Worm (Caenorhabditis elegans) whole organism, L3 larva: Measurements from ENCODE around the gene lgc-55.

ENCODE experiments used
- ceh-16 ChIP-seq: sonication (generic microtip); optimal IDR thresholded peaks from 2 replicates; lab custom pipeline; 2017; ENCODE audit warnings: missing biosample characterization, missing genetic modification characterization
- egl-27 ChIP-seq: sonication (generic microtip); optimal IDR thresholded peaks from 4 replicates; lab custom pipeline; 2017; ENCODE audit warnings: missing biosample characterization, missing genetic modification reagents, missing genetic modification characterization
- elt-1 ChIP-seq: fragments of 150-350 bp; optimal IDR thresholded peaks from 2 replicates; lab custom pipeline; 2014; ENCODE audit warnings: missing biosample characterization, missing genetic modification characterization
- lin-39 ChIP-seq: fragments of 150-350 bp; optimal IDR thresholded peaks from 2 replicates; lab custom pipeline; 2018; ENCODE audit warnings: missing biosample characterization, missing genetic modification reagents, missing genetic modification characterization
- lsy-12 ChIP-seq: sonication (generic microtip); optimal IDR thresholded peaks from 2 replicates; lab custom pipeline; 2016; ENCODE audit warnings: mild to moderate bottlenecking, missing genetic modification characterization, missing compliant biosample characterization
- mdl-1 ChIP-seq: fragments of 150-350 bp; optimal IDR thresholded peaks from 2 replicates; lab custom pipeline; 2014; ENCODE audit warnings: missing biosample characterization, missing genetic modification characterization
- nhr-25 ChIP-seq: sonication (generic microtip); optimal IDR thresholded peaks from 2 replicates; lab custom pipeline; 2017; ENCODE audit warnings: missing biosample characterization, missing genetic modification characterization
- nhr-67 ChIP-seq: fragments of 150-350 bp; optimal IDR thresholded peaks from 2 replicates; lab custom pipeline; 2014; ENCODE audit warnings: missing biosample characterization, missing genetic modification characterization
- unc-62 ChIP-seq: fragments of 150-350 bp; sonication (generic microtip); optimal IDR thresholded peaks from 4 replicates; lab custom pipeline; 2014; ENCODE audit warnings: missing biosample characterization, missing genetic modification reagents, missing genetic modification characterization
- ztf-11 ChIP-seq: fragments of 150-350 bp; optimal IDR thresholded peaks from 2 replicates; lab custom pipeline; 2014; ENCODE audit warnings: missing biosample characterization, missing genetic modification characterization

DNA sequence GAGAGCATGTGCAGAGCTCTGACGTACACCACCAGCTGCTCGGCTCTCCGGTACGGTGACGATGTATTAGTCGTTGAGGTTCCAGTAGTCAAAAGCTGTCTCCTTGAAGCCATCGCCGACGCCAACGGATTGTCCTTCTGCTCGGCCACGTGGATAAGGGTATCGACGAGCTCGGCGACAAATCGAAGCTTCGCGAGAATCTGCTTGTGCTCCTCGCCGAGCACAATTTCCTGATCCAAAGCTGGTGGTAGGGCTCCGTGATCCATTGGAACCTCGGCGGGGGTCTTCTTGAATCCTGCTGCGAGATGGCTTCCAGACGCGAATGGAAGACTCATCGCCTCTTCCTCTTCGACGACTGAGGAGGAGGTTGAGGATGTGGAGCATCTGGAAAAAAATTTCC, 25.4 kb upstream of the lgc-55 start:
- TF ChIP-seq ztf-11 (tag; lab: Kevin White, UChicago) (no peak), unc-62 (GFP tag; lab: Kevin White, UChicago) (no peak), ceh-16 (tag; lab: Kevin White, UChicago) (no peak), egl-27 (tag; lab: Kevin White, UChicago) (no peak), nhr-25 (tag; lab: Kevin White, UChicago) (no peak), mdl-1 (tag; lab: Kevin White, UChicago) (no peak), lin-39 (tag; lab: Kevin White, UChicago) (no peak), elt-1 (tag; lab: Kevin White, UChicago) (no peak), nhr-67 (tag; lab: Kevin White, UChicago) (no peak), lsy-12 (no peak)
